Fruit fly (Drosophila melanogaster) whole organism, embryonic: ENCODE results near the gene Sec22.

Experiments
- Aef1 ChIP-seq: fragments of 200-800 bp; sonication (Bioruptor generic); IDR thresholded peaks from 3 replicates; pipeline ENCODE4 v1.3.6; 2022; ENCODE audit warnings: missing biosample characterization, missing genetic modification characterization
- B-H1 ChIP-seq: fragments of 200-800 bp; sonication (Bioruptor generic); IDR thresholded peaks from 3 replicates; pipeline ENCODE4 v1.3.6; 2022; ENCODE audit warnings: missing biosample characterization, missing genetic modification characterization
- Bteb2 ChIP-seq: fragments of 200-800 bp; sonication (Bioruptor generic); optimal IDR thresholded peaks from 2 replicates; lab custom pipeline; 2016; ENCODE audit warnings: missing biosample characterization, missing genetic modification characterization
- CG10366 ChIP-seq: fragments of 200-800 bp; sonication (Bioruptor generic); IDR thresholded peaks from 2 replicates; pipeline ENCODE4 v1.3.6; 2022; ENCODE audit warnings: missing biosample characterization, missing genetic modification characterization
- CG10565 ChIP-seq: fragments of 200-800 bp; sonication (Bioruptor generic); optimal IDR thresholded peaks from 3 replicates; lab custom pipeline; 2016; ENCODE audit warnings: missing biosample characterization, mild to moderate bottlenecking, missing genetic modification characterization
- CG11504 ChIP-seq: fragments of 200-800 bp; sonication (Bioruptor generic); optimal IDR thresholded peaks from 3 replicates; lab custom pipeline; 2019; ENCODE audit warnings: missing biosample characterization, mild to moderate bottlenecking, missing genetic modification characterization, moderate library complexity
- CG11723 ChIP-seq: fragments of 200-800 bp; sonication (Bioruptor generic); optimal IDR thresholded peaks from 2 replicates; lab custom pipeline; 2017; ENCODE audit warnings: missing biosample characterization, mild to moderate bottlenecking, missing genetic modification characterization
- CG12744 ChIP-seq: fragments of 200-800 bp; sonication (Bioruptor generic); optimal IDR thresholded peaks from 2 replicates; lab custom pipeline; 2016; ENCODE audit warnings: missing biosample characterization, missing genetic modification characterization
- CG13424 ChIP-seq: fragments of 200-800 bp; sonication (Bioruptor generic); optimal IDR thresholded peaks from 2 replicates; lab custom pipeline; 2019; ENCODE audit warnings: missing biosample characterization, mild to moderate bottlenecking, missing genetic modification characterization, moderate library complexity
- CG14050 ChIP-seq: fragments of 200-800 bp; sonication (Bioruptor generic); IDR thresholded peaks from 3 replicates; pipeline ENCODE4 v1.3.6; 2022; ENCODE audit warnings: missing biosample characterization, missing genetic modification characterization
- CG17802 ChIP-seq: fragments of 200-800 bp; sonication (Bioruptor generic); optimal IDR thresholded peaks from 2 replicates; lab custom pipeline; 2018; ENCODE audit warnings: missing biosample characterization, mild to moderate bottlenecking, missing genetic modification characterization, moderate library complexity
- CG17912 ChIP-seq: fragments of 200-800 bp; sonication (Bioruptor generic); optimal IDR thresholded peaks from 2 replicates; lab custom pipeline; 2018; ENCODE audit warnings: missing biosample characterization, mild to moderate bottlenecking, missing genetic modification characterization
- CG18262 ChIP-seq: fragments of 200-800 bp; optimal IDR thresholded peaks from 3 replicates; lab custom pipeline; 2019; ENCODE audit warnings: missing biosample characterization, mild to moderate bottlenecking, missing genetic modification characterization, moderate library complexity
- CG2120 ChIP-seq: fragments of 200-800 bp; sonication (Bioruptor generic); optimal IDR thresholded peaks from 3 replicates; lab custom pipeline; 2016; ENCODE audit warnings: missing biosample characterization, missing genetic modification characterization
- CG2129 ChIP-seq: fragments of 200-800 bp; sonication (Bioruptor generic); IDR thresholded peaks from 2 replicates; pipeline ENCODE4 v1.3.6; 2022; ENCODE audit warnings: missing biosample characterization, missing genetic modification characterization; ENCODE audit not compliant: partially characterized antibody
- CG2712 ChIP-seq: fragments of 200-800 bp; optimal IDR thresholded peaks from 3 replicates; lab custom pipeline; 2019; ENCODE audit warnings: missing biosample characterization, mild to moderate bottlenecking, missing genetic modification characterization, moderate library complexity
- CG2889 ChIP-seq: fragments of 200-800 bp; sonication (Bioruptor generic); IDR thresholded peaks from 3 replicates; pipeline ENCODE4 v1.3.6; 2022; ENCODE audit warnings: missing biosample characterization, missing genetic modification characterization
- CG4617 ChIP-seq: fragments of 200-800 bp; sonication (Bioruptor generic); optimal IDR thresholded peaks from 3 replicates; lab custom pipeline; 2016; ENCODE audit warnings: missing biosample characterization, missing genetic modification characterization, borderline replicate concordance
- CG4707 ChIP-seq: fragments of 200-800 bp; sonication (Bioruptor generic); optimal IDR thresholded peaks from 2 replicates; lab custom pipeline; 2018; ENCODE audit warnings: missing biosample characterization, mild to moderate bottlenecking, missing genetic modification characterization, moderate library complexity
- CG6654 ChIP-seq: fragments of 200-800 bp; sonication (Bioruptor generic); optimal IDR thresholded peaks from 2 replicates; lab custom pipeline; 2017; ENCODE audit warnings: missing biosample characterization, mild to moderate bottlenecking, missing genetic modification characterization
- CG6689 ChIP-seq: fragments of 200-800 bp; sonication (Bioruptor generic); IDR thresholded peaks from 2 replicates; pipeline ENCODE4 v1.3.6; 2022; ENCODE audit warnings: missing biosample characterization, missing genetic modification characterization
- CG6791 ChIP-seq: fragments of 200-800 bp; sonication (Bioruptor generic); IDR thresholded peaks from 3 replicates; pipeline ENCODE4 v1.3.6; 2022; ENCODE audit warnings: missing biosample characterization, missing genetic modification characterization; ENCODE audit not compliant: partially characterized antibody
- CG7987 ChIP-seq: fragments of 200-800 bp; sonication (Bioruptor generic); optimal IDR thresholded peaks from 2 replicates; lab custom pipeline; 2018; ENCODE audit warnings: missing biosample characterization, mild to moderate bottlenecking, missing genetic modification characterization, moderate library complexity
- CG8089 ChIP-seq: fragments of 200-800 bp; sonication (Bioruptor generic); optimal IDR thresholded peaks from 3 replicates; lab custom pipeline; 2016; ENCODE audit warnings: missing biosample characterization, missing genetic modification characterization
- CG8388 ChIP-seq: fragments of 200-800 bp; sonication (Bioruptor generic); optimal IDR thresholded peaks from 2 replicates; lab custom pipeline; 2019; ENCODE audit warnings: missing biosample characterization, mild to moderate bottlenecking, missing genetic modification characterization, moderate library complexity
- CG8478 ChIP-seq: fragments of >200 bp; optimal IDR thresholded peaks from 2 replicates; lab custom pipeline; 2018
- CkIIα-i1 ChIP-seq: fragments of 200-800 bp; sonication (Bioruptor generic); IDR thresholded peaks from 2 replicates; pipeline ENCODE4 v1.3.6; 2022; ENCODE audit warnings: missing biosample characterization, missing genetic modification characterization
- HmgZ ChIP-seq: fragments of 200-800 bp; sonication (Bioruptor generic); optimal IDR thresholded peaks from 2 replicates; lab custom pipeline; 2018; ENCODE audit warnings: missing biosample characterization, mild to moderate bottlenecking, missing genetic modification characterization
- Mes4 ChIP-seq: fragments of 200-800 bp; sonication (Bioruptor generic); optimal IDR thresholded peaks from 2 replicates; lab custom pipeline; 2016; ENCODE audit warnings: missing biosample characterization, missing genetic modification characterization
- Mrtf ChIP-seq: fragments of 200-800 bp; sonication (Bioruptor generic); IDR thresholded peaks from 3 replicates; pipeline ENCODE4 v1.3.6; 2022; ENCODE audit warnings: missing biosample characterization, missing genetic modification characterization
- Oaz ChIP-seq: fragments of 200-800 bp; sonication (Bioruptor generic); IDR thresholded peaks from 2 replicates; pipeline ENCODE4 v1.3.6; 2022; ENCODE audit warnings: missing biosample characterization, missing genetic modification characterization
- Optix ChIP-seq: fragments of 200-800 bp; sonication (Bioruptor generic); IDR thresholded peaks from 3 replicates; pipeline ENCODE4 v1.3.6; 2022; ENCODE audit warnings: missing biosample characterization, missing genetic modification characterization
- Ptx1 ChIP-seq: fragments of 200-800 bp; sonication (Bioruptor generic); IDR thresholded peaks from 2 replicates; pipeline ENCODE4 v1.3.6; 2022; ENCODE audit warnings: missing biosample characterization, missing genetic modification characterization
- abd-A ChIP-seq: fragments of 200-800 bp; sonication (Bioruptor generic); optimal IDR thresholded peaks from 3 replicates; lab custom pipeline; 2019; ENCODE audit warnings: missing biosample characterization, mild to moderate bottlenecking, missing genetic modification characterization, moderate library complexity
- cas ChIP-seq: fragments of 200-800 bp; sonication (Bioruptor generic); IDR thresholded peaks from 2 replicates; pipeline ENCODE4 v1.3.6; 2022; ENCODE audit warnings: missing biosample characterization, missing genetic modification characterization
- en ChIP-seq: fragments of 200-800 bp; sonication (Bioruptor generic); optimal IDR thresholded peaks from 2 replicates; lab custom pipeline; 2016; ENCODE audit warnings: missing biosample characterization, missing genetic modification characterization
- eve ChIP-seq, 2 experiments: fragments of >200 bp; optimal IDR thresholded peaks; 2 replicates each; lab custom pipeline; 2017; ENCODE audit warnings: missing biosample characterization in 2 of 2, missing genetic modification characterization in 2 of 2
- gro ChIP-seq: fragments of 200-800 bp; sonication (Bioruptor generic); optimal IDR thresholded peaks from 2 replicates; lab custom pipeline; 2016; ENCODE audit warnings: missing biosample characterization, missing genetic modification characterization
- nau ChIP-seq: fragments of 200-800 bp; sonication (Bioruptor generic); optimal IDR thresholded peaks from 3 replicates; lab custom pipeline; 2017; ENCODE audit warnings: missing biosample characterization, mild to moderate bottlenecking, missing genetic modification characterization, missing genetic modification reagents
- onecut ChIP-seq: fragments of 200-800 bp; sonication (Bioruptor generic); IDR thresholded peaks from 2 replicates; pipeline ENCODE4 v1.3.6; 2022; ENCODE audit warnings: missing biosample characterization, missing genetic modification characterization
- phol ChIP-seq: fragments of 200-800 bp; sonication (Bioruptor generic); optimal IDR thresholded peaks from 3 replicates; lab custom pipeline; 2018; ENCODE audit warnings: missing biosample characterization, mild to moderate bottlenecking, missing genetic modification characterization, moderate library complexity
- repo ChIP-seq: fragments of 200-800 bp; sonication (Bioruptor generic); optimal IDR thresholded peaks from 2 replicates; lab custom pipeline; 2016; ENCODE audit warnings: missing biosample characterization, missing genetic modification characterization
- row ChIP-seq: fragments of 200-800 bp; sonication (Bioruptor generic); IDR thresholded peaks from 3 replicates; pipeline ENCODE4 v1.3.6; 2022; ENCODE audit warnings: missing biosample characterization, missing genetic modification characterization
- scrt ChIP-seq: fragments of 200-800 bp; sonication (Bioruptor generic); optimal IDR thresholded peaks from 2 replicates; lab custom pipeline; 2018; ENCODE audit warnings: missing biosample characterization, mild to moderate bottlenecking, missing genetic modification characterization, moderate library complexity
- sens ChIP-seq: fragments of 200-800 bp; sonication (Bioruptor generic); peaks from one replicate; lab custom pipeline; 2016; ENCODE audit warnings: missing biosample characterization, missing genetic modification characterization
- sna ChIP-seq: fragments of 200-800 bp; sonication (Bioruptor generic); IDR thresholded peaks from 2 replicates; pipeline ENCODE4 v1.3.6; 2022; ENCODE audit warnings: missing biosample characterization, missing genetic modification characterization; ENCODE audit not compliant: partially characterized antibody
- sr ChIP-seq: fragments of 200-800 bp; sonication (Bioruptor generic); IDR thresholded peaks from 3 replicates; pipeline ENCODE4 v1.3.6; 2022; ENCODE audit warnings: missing biosample characterization, missing genetic modification characterization
- tgo ChIP-seq: fragments of 200-800 bp; sonication (Bioruptor generic); IDR thresholded peaks from 3 replicates; pipeline ENCODE4 v1.3.6; 2022; ENCODE audit warnings: missing biosample characterization, missing genetic modification characterization
- toy ChIP-seq: fragments of 200-800 bp; sonication (Bioruptor generic); IDR thresholded peaks from 2 replicates; pipeline ENCODE4 v1.3.6; 2022; ENCODE audit warnings: missing biosample characterization, missing genetic modification characterization
- twi ChIP-seq: fragments of 200-800 bp; optimal IDR thresholded peaks from 2 replicates; lab custom pipeline; 2019; ENCODE audit warnings: missing biosample characterization, mild to moderate bottlenecking, missing genetic modification characterization, moderate library complexity
- wek ChIP-seq: fragments of 200-800 bp; sonication (Bioruptor generic); optimal IDR thresholded peaks from 3 replicates; lab custom pipeline; 2018; ENCODE audit warnings: missing biosample characterization, mild to moderate bottlenecking, missing genetic modification characterization, moderate library complexity
- zfh2 ChIP-seq: fragments of 200-800 bp; sonication (Bioruptor generic); optimal IDR thresholded peaks from 2 replicates; lab custom pipeline; 2016; ENCODE audit warnings: missing biosample characterization, missing genetic modification characterization

Gene Sec22

DNA sequence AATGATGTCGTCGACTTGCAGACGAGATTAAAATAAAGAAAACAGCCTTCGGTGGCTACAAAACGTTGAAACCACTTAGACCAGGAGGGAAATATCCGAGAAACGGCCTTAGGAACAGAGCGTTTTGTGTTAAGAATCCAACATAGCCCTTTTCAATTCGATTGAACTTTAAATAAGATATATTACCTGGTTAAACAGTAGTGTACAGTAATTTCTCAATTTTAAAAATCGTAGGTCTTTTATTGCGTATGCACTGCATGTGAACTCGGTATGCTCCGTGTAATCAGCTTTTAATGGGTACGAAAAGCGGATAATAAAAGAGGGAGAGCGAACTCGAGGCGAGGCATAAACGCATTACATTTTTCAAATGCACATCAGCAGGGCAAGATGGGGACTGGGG lies 32.1 kb downstream of the Sec22 start (continued):
- TF ChIP-seq CG4707 (GFP tag; lab: Kevin White, UChicago) = no peak
- no peak for TF ChIP-seq scrt (GFP tag; lab: Kevin White, UChicago)
- TF ChIP-seq CG6654 (GFP tag; lab: Kevin White, UChicago) = no peak
- no peak for TF ChIP-seq abd-A
- TF ChIP-seq en (GFP tag; lab: Kevin White, UChicago) = no peak
- TF ChIP-seq CG2120 (GFP tag; lab: Kevin White, UChicago) = no peak
- no peak for TF ChIP-seq CG14050 (GFP tag; lab: Robert Waterston, UW)
- no peak for TF ChIP-seq CG2889 (GFP tag; lab: Robert Waterston, UW)
- 0 out of 2 replicates have a peak, but pooled peaks have one; percentile 19 for TF ChIP-seq CG6689
- TF ChIP-seq HmgZ (tag; lab: Kevin White, UChicago) = no peak
- no peak for TF ChIP-seq CG13424 (tag; lab: Kevin White, UChicago)
- TF ChIP-seq CG12744 (GFP tag; lab: Kevin White, UChicago) = no peak
- no peak for TF ChIP-seq Bteb2
- TF ChIP-seq B-H1 (GFP tag; lab: Robert Waterston, UW) = no peak
- no peak for TF ChIP-seq CG7987 (GFP tag; lab: Kevin White, UChicago)
- TF ChIP-seq CkIIα-i1 (GFP tag; lab: Robert Waterston, UW) = no peak
- TF ChIP-seq Aef1 = no peak
- TF ChIP-seq sr = no peak
- TF ChIP-seq Mrtf (GFP tag; lab: Robert Waterston, UW) = no peak
- no peak for TF ChIP-seq CG4617 (GFP tag; lab: Kevin White, UChicago)
- no peak for TF ChIP-seq wek (GFP tag; lab: Kevin White, UChicago)
- no peak for TF ChIP-seq Oaz
- no peak for TF ChIP-seq CG10565 (GFP tag; lab: Kevin White, UChicago)
- no peak for TF ChIP-seq repo (GFP tag; lab: Kevin White, UChicago)
- TF ChIP-seq CG17912 (GFP tag; lab: Kevin White, UChicago) = no peak
- TF ChIP-seq CG6791 = no peak
- TF ChIP-seq Mes4 = no peak
- TF ChIP-seq cas (GFP tag; lab: Robert Waterston, UW) = no peak
- peak; percentile 67 for TF ChIP-seq sens (GFP tag; lab: Kevin White, UChicago)
- no peak for TF ChIP-seq nau
- no peak for TF ChIP-seq CG17802 (tag; lab: Kevin White, UChicago)
- TF ChIP-seq CG18262 (tag; lab: Kevin White, UChicago) = peak; percentile 27
- peak; percentile 12 for TF ChIP-seq CG8388 (GFP tag; lab: Kevin White, UChicago)
- TF ChIP-seq tgo = 0 out of 3 replicates have a peak, but pooled peaks have one; percentile 20
- no peak for TF ChIP-seq CG8478 (lab: Kevin White, UChicago)
- no peak for TF ChIP-seq zfh2 (GFP tag; lab: Kevin White, UChicago)
- TF ChIP-seq twi (tag; lab: Kevin White, UChicago) = no peak
- peak in 1 of 2 experiments; percentile 24 for TF ChIP-seq eve (GFP tag; optimal IDR thresholded peaks at IDR 0.05; lab: Kevin White, UChicago)
- TF ChIP-seq CG2712 (tag; lab: Kevin White, UChicago) = peak; percentile 42
- no peak for TF ChIP-seq Optix (GFP tag; lab: Robert Waterston, UW)
- no peak for TF ChIP-seq onecut (GFP tag; lab: Robert Waterston, UW)
- TF ChIP-seq CG2129 (GFP tag; lab: Robert Waterston, UW) = no peak
- peak; percentile 19; the same call in 1 of the 3 replicates for TF ChIP-seq row
- TF ChIP-seq CG10366 (GFP tag; lab: Robert Waterston, UW) = 0 out of 2 replicates have a peak, but pooled peaks have one; percentile 7
- 0 out of 2 replicates have a peak, but pooled peaks have one; percentile 27 for TF ChIP-seq Ptx1 (GFP tag; lab: Robert Waterston, UW)
- no peak for TF ChIP-seq gro (GFP tag; lab: Kevin White, UChicago)
- TF ChIP-seq phol (tag; lab: Kevin White, UChicago) = peak; percentile 8
- TF ChIP-seq sna (GFP tag; lab: Robert Waterston, UW) = no peak
- peak; percentile 17 for TF ChIP-seq CG11504 (tag; lab: Kevin White, UChicago)
- TF ChIP-seq toy = no peak
- TF ChIP-seq CG8089 (GFP tag; lab: Kevin White, UChicago) = no peak
- no peak for TF ChIP-seq CG11723 (GFP tag; lab: Kevin White, UChicago)
